Worm (Caenorhabditis elegans): ENCODE measurements around the gene C46C11.3.

Gene C46C11.3

ce11 chrX:4587934-4588333, 34.2 kb upstream of the C46C11.3 start (continued):
- TF ChIP-seq ZK546.5 (tag; optimal IDR thresholded peaks at IDR 0.05) (no peak), elt-1 (tag; optimal IDR thresholded peaks at IDR 0.05) (no peak), unc-39 (tag; optimal IDR thresholded peaks at IDR 0.05) (no peak), lin-15B (tag; optimal IDR thresholded peaks at IDR 0.05) (peak; percentile 44), daf-12 (tag; optimal IDR thresholded peaks at IDR 0.05) (no peak), mml-1 (tag; optimal IDR thresholded peaks at IDR 0.05) (no peak), nhr-77 (tag; optimal IDR thresholded peaks at IDR 0.05) (no peak), ztf-11 (tag; optimal IDR thresholded peaks at IDR 0.05) (no peak), fkh-10 (GFP tag; optimal IDR thresholded peaks at IDR 0.05) (no peak), nhr-25 (tag; optimal IDR thresholded peaks at IDR 0.05) (peak; percentile 59), elt-3 (tag; optimal IDR thresholded peaks at IDR 0.05) (no peak), egl-27 (tag; optimal IDR thresholded peaks at IDR 0.05) (no peak), elt-2 (tag; optimal IDR thresholded peaks at IDR 0.05) (peak; percentile 12), nhr-43 (tag; optimal IDR thresholded peaks at IDR 0.05; ENCODE audit: poor library complexity, severe bottlenecking) (no peak), nfya-1 (tag; optimal IDR thresholded peaks at IDR 0.05; ENCODE audit: insufficient read depth) (peak; percentile 54), jun-1 (tag; optimal IDR thresholded peaks at IDR 0.05) (no peak), unc-62 (GFP tag; optimal IDR thresholded peaks at IDR 0.05) (no peak), nhr-11 (tag; optimal IDR thresholded peaks at IDR 0.05) (no peak), lin-39 (tag; optimal IDR thresholded peaks at IDR 0.05) (no peak), hmg-11 (tag; optimal IDR thresholded peaks at IDR 0.05) (peak; percentile 55), eor-1 (tag; optimal IDR thresholded peaks at IDR 0.05) (no peak)

- TF ChIP-seq hmg-11 (tag; optimal IDR thresholded peaks at IDR 0.05) (no peak), ceh-28 (tag; optimal IDR thresholded peaks at IDR 0.05) (no peak), ceh-9 (tag; optimal IDR thresholded peaks at IDR 0.05) (no peak)
These were observed 33.7 kb upstream of the C46C11.3 start, which contains the start of gene lnp-1 for ce11 chrX:4588462-4588861. TSS of gene lnp-1 (plus strand) at chrX:4588762.

ce11 chrX:4592250-4592649, 29.9 kb upstream of the C46C11.3 start, which contains the start of gene flp-12:
TSS of gene flp-12 (minus strand) at chrX:4592350.
- TF ChIP-seq ceh-82 (tag; optimal IDR thresholded peaks at IDR 0.05), result no peak
- TF ChIP-seq mml-1 (tag; optimal IDR thresholded peaks at IDR 0.05), result no peak
- TF ChIP-seq zag-1 (tag; optimal IDR thresholded peaks at IDR 0.05), result no peak
- TF ChIP-seq fos-1 (tag; optimal IDR thresholded peaks at IDR 0.05), result no peak
- peak; percentile 23 for TF ChIP-seq lin-39 (tag; optimal IDR thresholded peaks at IDR 0.05)
- TF ChIP-seq nhr-12 (tag; optimal IDR thresholded peaks at IDR 0.05), result no peak
- TF ChIP-seq nhr-11 (tag; optimal IDR thresholded peaks at IDR 0.05), result no peak

ce11 chrX:4597419-4597818, 24.7 kb upstream of the C46C11.3 start:
- TF ChIP-seq skn-1 (tag; optimal IDR thresholded peaks at IDR 0.05) (no peak), elt-3 (tag; optimal IDR thresholded peaks at IDR 0.05) (no peak), daf-12 (tag; optimal IDR thresholded peaks at IDR 0.05) (no peak), elt-2 (tag; optimal IDR thresholded peaks at IDR 0.05) (no peak), mdl-1 (tag; optimal IDR thresholded peaks at IDR 0.05) (no peak), R02D3.7 (tag; optimal IDR thresholded peaks at IDR 0.05) (no peak), ceh-82 (tag; optimal IDR thresholded peaks at IDR 0.05) (no peak), lin-15B (tag; optimal IDR thresholded peaks at IDR 0.05) (no peak), elt-1 (tag; optimal IDR thresholded peaks at IDR 0.05) (no peak), nhr-43 (tag; optimal IDR thresholded peaks at IDR 0.05; ENCODE audit: poor library complexity, severe bottlenecking) (no peak), lsy-12 (tag; optimal IDR thresholded peaks at IDR 0.05) (no peak), nhr-11 (tag; optimal IDR thresholded peaks at IDR 0.05) (no peak), nhr-67 (tag; optimal IDR thresholded peaks at IDR 0.05) (no peak)

ce11 chrX:4599526-4599925, 22.6 kb upstream of the C46C11.3 start:
- TF ChIP-seq fkh-2 (tag; optimal IDR thresholded peaks at IDR 0.05) (no peak), lin-39 (tag; optimal IDR thresholded peaks at IDR 0.05) (no peak), ceh-28 (tag; optimal IDR thresholded peaks at IDR 0.05) (no peak), hmg-11 (tag; optimal IDR thresholded peaks at IDR 0.05) (no peak), nhr-12 (tag; optimal IDR thresholded peaks at IDR 0.05) (no peak)

ce11 chrX:4600987-4601386, 21.1 kb upstream of the C46C11.3 start:
- no peak for TF ChIP-seq mml-1 (tag; optimal IDR thresholded peaks at IDR 0.05)
- no peak for TF ChIP-seq nhr-12 (tag; optimal IDR thresholded peaks at IDR 0.05)
- no peak for TF ChIP-seq nhr-11 (tag; optimal IDR thresholded peaks at IDR 0.05)
- no peak for TF ChIP-seq lsy-12 (tag; optimal IDR thresholded peaks at IDR 0.05)
- no peak for TF ChIP-seq pqm-1 (tag; optimal IDR thresholded peaks at IDR 0.05)
- no peak for TF ChIP-seq jun-1 (tag; optimal IDR thresholded peaks at IDR 0.05)
- no peak for TF ChIP-seq pha-4 (tag; optimal IDR thresholded peaks at IDR 0.05)
- TF ChIP-seq nhr-76 (tag; optimal IDR thresholded peaks at IDR 0.05), result no peak
- no peak for TF ChIP-seq nhr-67 (tag; optimal IDR thresholded peaks at IDR 0.05)

Data from whole organism, L3 larva.